Worm (Caenorhabditis elegans) whole organism, late embryonic: ENCODE data around the gene K05F1.8.
"Not testable (repeated sequence)": the region's sequence is repeated elsewhere in the genome, so short reads cannot be mapped to it uniquely, and the experiment has no call there.

Experiments used
- C08G9.2 ChIP-seq: sonication (generic microtip); optimal IDR thresholded peaks from 2 replicates; lab custom pipeline; 2016; ENCODE audit warnings: mild to moderate bottlenecking, missing genetic modification characterization, moderate library complexity, missing compliant biosample characterization
- C38D4.7 ChIP-seq: fragments of 200-800 bp; sonication (Bioruptor generic); optimal IDR thresholded peaks from 2 replicates; lab custom pipeline; 2018; ENCODE audit warnings: mild to moderate bottlenecking, missing genetic modification characterization, moderate library complexity, missing compliant biosample characterization
- K02D7.2 ChIP-seq: sonication (generic microtip); optimal IDR thresholded peaks from 2 replicates; lab custom pipeline; 2017; ENCODE audit warnings: mild to moderate bottlenecking, missing genetic modification characterization, missing compliant biosample characterization
- Y22D7AL.16 ChIP-seq: sonication (generic microtip); optimal IDR thresholded peaks from 2 replicates; lab custom pipeline; 2016; ENCODE audit warnings: missing genetic modification characterization, missing compliant biosample characterization
- ama-1 ChIP-seq: fragments of 150-350 bp; optimal IDR thresholded peaks from 2 replicates; lab custom pipeline; 2014
- ceh-18 ChIP-seq: sonication (generic microtip); optimal IDR thresholded peaks from 2 replicates; lab custom pipeline; 2016; ENCODE audit warnings: missing genetic modification characterization, missing compliant biosample characterization
- ceh-19 ChIP-seq: fragments of 200-800 bp; sonication (Bioruptor generic); optimal IDR thresholded peaks from 2 replicates; lab custom pipeline; 2018; ENCODE audit warnings: mild to moderate bottlenecking, missing genetic modification characterization, missing compliant biosample characterization
- ceh-34 ChIP-seq: sonication (generic microtip); optimal IDR thresholded peaks from 2 replicates; lab custom pipeline; 2016; ENCODE audit warnings: mild to moderate bottlenecking, missing genetic modification characterization, missing compliant biosample characterization
- ceh-48 ChIP-seq: sonication (generic microtip); optimal IDR thresholded peaks from 2 replicates; lab custom pipeline; 2016; ENCODE audit warnings: missing genetic modification characterization, inconsistent platforms, missing compliant biosample characterization
- ceh-9 ChIP-seq: sonication (generic microtip); optimal IDR thresholded peaks from 2 replicates; lab custom pipeline; 2016; ENCODE audit warnings: mild to moderate bottlenecking, missing genetic modification characterization, inconsistent platforms, missing compliant biosample characterization
- che-1 ChIP-seq: sonication (generic microtip); optimal IDR thresholded peaks from 2 replicates; lab custom pipeline; 2016; ENCODE audit warnings: mild to moderate bottlenecking, missing genetic modification characterization, missing compliant biosample characterization
- elt-2 ChIP-seq: sonication (generic microtip); optimal IDR thresholded peaks from 2 replicates; lab custom pipeline; 2016; ENCODE audit warnings: missing genetic modification reagents, missing genetic modification characterization, missing compliant biosample characterization
- ets-4 ChIP-seq: sonication (generic microtip); optimal IDR thresholded peaks from 2 replicates; lab custom pipeline; 2016; ENCODE audit warnings: missing genetic modification characterization, missing compliant biosample characterization
- fax-1 ChIP-seq: sonication (generic microtip); optimal IDR thresholded peaks from 2 replicates; lab custom pipeline; 2016; ENCODE audit warnings: missing genotype, missing genetic modification characterization, missing compliant biosample characterization
- fkh-10 ChIP-seq: fragments of 150-350 bp; optimal IDR thresholded peaks from 2 replicates; lab custom pipeline; 2014; ENCODE audit warnings: missing biosample characterization, missing genetic modification reagents, missing genetic modification characterization
- fkh-6 ChIP-seq: sonication (generic microtip); optimal IDR thresholded peaks from 2 replicates; lab custom pipeline; 2016; ENCODE audit warnings: missing genetic modification characterization, missing compliant biosample characterization
- gmeb-2 ChIP-seq: sonication (generic microtip); optimal IDR thresholded peaks from 2 replicates; lab custom pipeline; 2016; ENCODE audit warnings: missing genetic modification characterization, inconsistent platforms, missing compliant biosample characterization
- hlh-15 ChIP-seq: sonication (generic microtip); optimal IDR thresholded peaks from 2 replicates; lab custom pipeline; 2016; ENCODE audit warnings: missing genetic modification characterization, missing compliant biosample characterization
- hlh-8 ChIP-seq: sonication (generic microtip); optimal IDR thresholded peaks from 2 replicates; lab custom pipeline; 2016; ENCODE audit warnings: missing genotype, missing genetic modification characterization, missing compliant biosample characterization
- lin-11 ChIP-seq: fragments of 200-800 bp; sonication (Bioruptor generic); optimal IDR thresholded peaks from 2 replicates; lab custom pipeline; 2018; ENCODE audit warnings: mild to moderate bottlenecking, missing genetic modification characterization, missing compliant biosample characterization
- nhr-11 ChIP-seq: fragments of 150-350 bp; optimal IDR thresholded peaks from 2 replicates; lab custom pipeline; 2014; ENCODE audit warnings: missing biosample characterization, missing genetic modification characterization
- npax-4 ChIP-seq: sonication (generic microtip); optimal IDR thresholded peaks from 2 replicates; lab custom pipeline; 2016; ENCODE audit warnings: missing genetic modification characterization, missing compliant biosample characterization
- pag-3 ChIP-seq: sonication (generic microtip); optimal IDR thresholded peaks from 2 replicates; lab custom pipeline; 2016; ENCODE audit warnings: missing compliant biosample characterization, missing genetic modification characterization, borderline replicate concordance
- pat-9 ChIP-seq: fragments of 200-800 bp; sonication (Bioruptor generic); optimal IDR thresholded peaks from 2 replicates; lab custom pipeline; 2018; ENCODE audit warnings: mild to moderate bottlenecking, missing genetic modification characterization, moderate library complexity, missing compliant biosample characterization
- pax-1 ChIP-seq: fragments of 150-350 bp; optimal IDR thresholded peaks from 2 replicates; lab custom pipeline; 2014; ENCODE audit warnings: missing biosample characterization, missing genetic modification characterization
- pqm-1 ChIP-seq: sonication (generic microtip); optimal IDR thresholded peaks from 2 replicates; lab custom pipeline; 2016; ENCODE audit warnings: missing genetic modification characterization, missing compliant biosample characterization
- ref-2 ChIP-seq: sonication (generic microtip); optimal IDR thresholded peaks from 2 replicates; lab custom pipeline; 2016; ENCODE audit warnings: missing genetic modification characterization, missing compliant biosample characterization
- sdc-2 ChIP-seq: sonication (generic microtip); optimal IDR thresholded peaks from 2 replicates; lab custom pipeline; 2016; ENCODE audit warnings: missing genotype, missing genetic modification characterization, missing compliant biosample characterization
- tbx-2 ChIP-seq: sonication (generic microtip); optimal IDR thresholded peaks from 2 replicates; lab custom pipeline; 2016; ENCODE audit warnings: missing genetic modification characterization, missing compliant biosample characterization
- tbx-7 ChIP-seq: sonication (generic microtip); optimal IDR thresholded peaks from 2 replicates; lab custom pipeline; 2016; ENCODE audit warnings: missing genotype, missing genetic modification characterization, missing compliant biosample characterization
- ttx-3 ChIP-seq: sonication (generic microtip); optimal IDR thresholded peaks from 2 replicates; lab custom pipeline; 2016; ENCODE audit warnings: missing genetic modification reagents, missing genetic modification characterization, missing compliant biosample characterization
- unc-3 ChIP-seq, 2 experiments: fragments of 200-800 bp in 1 of 2; sonication (Bioruptor generic) in 1 of 2; sonication (generic microtip) in 1 of 2; conservative IDR thresholded peaks in 1 of 2; optimal IDR thresholded peaks in 1 of 2; 2 replicates each; pipeline versions ENCODE4 v1.3.6 to Lab custom; 2016 to 2022; ENCODE audit warnings: missing compliant biosample characterization in 2 of 2, missing genetic modification characterization in 2 of 2, missing genetic modification reagents in 1 of 2
- unc-42 ChIP-seq: sonication (generic microtip); optimal IDR thresholded peaks from 2 replicates; lab custom pipeline; 2016; ENCODE audit warnings: missing genotype, missing genetic modification characterization, missing compliant biosample characterization
- ztf-16 ChIP-seq: sonication (generic microtip); optimal IDR thresholded peaks from 2 replicates; lab custom pipeline; 2017; ENCODE audit warnings: missing genetic modification characterization, missing compliant biosample characterization

Gene K05F1.8

ce11 chrII:5816346-5816745, 16.9 kb upstream of the K05F1.8 start, which contains the start of gene ZK1248.20:
Gene ZK1248.20 (plus strand): TSS chrII:5816646.
- no peak for TF ChIP-seq che-1 (tag; lab: Kevin White, UChicago)
- no peak for TF ChIP-seq ceh-48 (tag; lab: Kevin White, UChicago)
- TF ChIP-seq gmeb-2 (tag; lab: Kevin White, UChicago), result no peak
- TF ChIP-seq ceh-18 (tag; lab: Kevin White, UChicago), result no peak
- no peak for TF ChIP-seq elt-2 (tag; lab: Kevin White, UChicago)
- no peak for TF ChIP-seq unc-42 (tag; lab: Kevin White, UChicago)
- no peak for TF ChIP-seq lin-11 (tag; lab: Kevin White, UChicago)
- no peak for TF ChIP-seq ceh-34 (tag; lab: Kevin White, UChicago)
- TF ChIP-seq pat-9 (tag; lab: Kevin White, UChicago), result no peak
- TF ChIP-seq pag-3, result no peak
- no peak for TF ChIP-seq ets-4 (tag; lab: Kevin White, UChicago)

ce11 chrII:5815382-5815781, 15.9 kb upstream of the K05F1.8 start, which contains the start of gene wago-5:
Gene wago-5 (minus strand): TSS chrII:5815482.
- not testable (repeated sequence) for TF ChIP-seq ttx-3; fkh-10 (GFP tag; lab: Kevin White, UChicago); pat-9 (tag; lab: Kevin White, UChicago)

ce11 chrII:5810230-5810629, 10.8 kb upstream of the K05F1.8 start, which contains the start of the genes msp-64 and ZK1248.5:
Gene msp-64 (minus strand): TSS chrII:5810330.
Gene ZK1248.5 (plus strand): TSS chrII:5810514.
- TF ChIP-seq pax-1 (tag; lab: Kevin White, UChicago), result no peak
- no peak for TF ChIP-seq che-1 (tag; lab: Kevin White, UChicago)
- no peak for TF ChIP-seq ceh-48 (tag; lab: Kevin White, UChicago)
- no peak for TF ChIP-seq ama-1 (lab: Kevin White, UChicago)
- no peak for TF ChIP-seq gmeb-2 (tag; lab: Kevin White, UChicago)
- no peak for TF ChIP-seq fkh-10 (GFP tag; lab: Kevin White, UChicago)
- no peak for TF ChIP-seq nhr-11 (tag; lab: Kevin White, UChicago)

- TF ChIP-seq sdc-2 (tag; lab: Kevin White, UChicago) (no peak), che-1 (tag; lab: Kevin White, UChicago) (no peak), K02D7.2 (tag; lab: Kevin White, UChicago) (no peak), Y22D7AL.16 (tag; lab: Kevin White, UChicago) (no peak), fax-1 (no peak), ceh-9 (tag; lab: Kevin White, UChicago) (no peak), C08G9.2 (tag; lab: Kevin White, UChicago) (no peak), fkh-10 (GFP tag; lab: Kevin White, UChicago) (no peak), ceh-19 (GFP tag; lab: Kevin White, UChicago) (no peak), tbx-2 (tag; lab: Kevin White, UChicago) (no peak), pqm-1 (tag; lab: Kevin White, UChicago) (no peak), unc-3 (GFP tag; conservative IDR thresholded peaks at IDR 0.05; lab: Robert Waterston, UW) (no peak), unc-3 (tag; optimal IDR thresholded peaks at IDR 0.05; lab: Kevin White, UChicago) (no peak), npax-4 (no peak)
These were observed 7.1 kb upstream of the K05F1.8 start for ce11 chrII:5806563-5806962.

- no peak for TF ChIP-seq nhr-11 (tag; lab: Kevin White, UChicago)
- TF ChIP-seq ref-2 (tag; lab: Kevin White, UChicago), result no peak
- TF ChIP-seq C38D4.7 (GFP tag; lab: Kevin White, UChicago), result no peak
- TF ChIP-seq che-1 (tag; lab: Kevin White, UChicago), result no peak
- TF ChIP-seq hlh-15, result no peak
- TF ChIP-seq unc-3 (GFP tag; conservative IDR thresholded peaks at IDR 0.05; lab: Robert Waterston, UW), result no peak
- TF ChIP-seq unc-3 (tag; optimal IDR thresholded peaks at IDR 0.05; lab: Kevin White, UChicago), result no peak
- TF ChIP-seq tbx-7 (tag; lab: Kevin White, UChicago), result no peak
- no peak for TF ChIP-seq ztf-16 (tag; lab: Kevin White, UChicago)
- TF ChIP-seq hlh-8, result no peak
- TF ChIP-seq fkh-6, result no peak
- TF ChIP-seq pat-9 (tag; lab: Kevin White, UChicago), result no peak
These were observed 5.8 kb upstream of the K05F1.8 start, which contains the start of gene K05F1.10 for ce11 chrII:5805303-5805702. Gene K05F1.10 (minus strand): TSS chrII:5805473.
